Worm (Caenorhabditis elegans) whole organism, late embryonic: ENCODE data around the gene C04E7.1.

Source experiments
- F13H6.1 ChIP-seq: sonication (generic microtip); optimal IDR thresholded peaks from 2 replicates; lab custom pipeline; 2016; ENCODE audit warnings: missing genetic modification characterization, missing compliant biosample characterization
- Y22D7AL.16 ChIP-seq: sonication (generic microtip); optimal IDR thresholded peaks from 2 replicates; lab custom pipeline; 2016; ENCODE audit warnings: missing genetic modification characterization, missing compliant biosample characterization
- ahr-1 ChIP-seq: sonication (generic microtip); optimal IDR thresholded peaks from 2 replicates; lab custom pipeline; 2016; ENCODE audit warnings: missing genetic modification characterization, missing compliant biosample characterization
- ceh-14 ChIP-seq: sonication (generic microtip); optimal IDR thresholded peaks from 2 replicates; lab custom pipeline; 2016; ENCODE audit warnings: missing genotype, missing genetic modification characterization, missing compliant biosample characterization
- ceh-18 ChIP-seq: sonication (generic microtip); optimal IDR thresholded peaks from 2 replicates; lab custom pipeline; 2016; ENCODE audit warnings: missing genetic modification characterization, missing compliant biosample characterization
- ceh-2 ChIP-seq: sonication (generic microtip); optimal IDR thresholded peaks from 2 replicates; lab custom pipeline; 2016; ENCODE audit warnings: missing genotype, missing genetic modification characterization, missing compliant biosample characterization
- ceh-30 ChIP-seq: fragments of 150-350 bp; optimal IDR thresholded peaks from 2 replicates; lab custom pipeline; 2014; ENCODE audit warnings: missing biosample characterization, missing genetic modification characterization
- ceh-34 ChIP-seq: sonication (generic microtip); optimal IDR thresholded peaks from 2 replicates; lab custom pipeline; 2016; ENCODE audit warnings: mild to moderate bottlenecking, missing genetic modification characterization, missing compliant biosample characterization
- ceh-45 ChIP-seq: fragments of 200-800 bp; sonication (Bioruptor generic); IDR thresholded peaks from 2 replicates; pipeline ENCODE4 v1.3.6; 2022; ENCODE audit warnings: missing genetic modification reagents, missing genetic modification characterization, missing compliant biosample characterization
- ceh-48 ChIP-seq: sonication (generic microtip); optimal IDR thresholded peaks from 2 replicates; lab custom pipeline; 2016; ENCODE audit warnings: missing genetic modification characterization, inconsistent platforms, missing compliant biosample characterization
- ceh-6 ChIP-seq: fragments of 200-800 bp; sonication (Bioruptor generic); optimal IDR thresholded peaks from 2 replicates; lab custom pipeline; 2018; ENCODE audit warnings: mild to moderate bottlenecking, missing genetic modification characterization, missing compliant biosample characterization
- ceh-9 ChIP-seq: sonication (generic microtip); optimal IDR thresholded peaks from 2 replicates; lab custom pipeline; 2016; ENCODE audit warnings: mild to moderate bottlenecking, missing genetic modification characterization, inconsistent platforms, missing compliant biosample characterization
- elt-2 ChIP-seq: sonication (generic microtip); optimal IDR thresholded peaks from 2 replicates; lab custom pipeline; 2016; ENCODE audit warnings: missing genetic modification reagents, missing genetic modification characterization, missing compliant biosample characterization
- elt-4 ChIP-seq: sonication (generic microtip); optimal IDR thresholded peaks from 2 replicates; lab custom pipeline; 2016; ENCODE audit warnings: missing genetic modification characterization, missing compliant biosample characterization
- ets-4 ChIP-seq: sonication (generic microtip); optimal IDR thresholded peaks from 2 replicates; lab custom pipeline; 2016; ENCODE audit warnings: missing genetic modification characterization, missing compliant biosample characterization
- fax-1 ChIP-seq: sonication (generic microtip); optimal IDR thresholded peaks from 2 replicates; lab custom pipeline; 2016; ENCODE audit warnings: missing genotype, missing genetic modification characterization, missing compliant biosample characterization
- fkh-10 ChIP-seq: fragments of 150-350 bp; optimal IDR thresholded peaks from 2 replicates; lab custom pipeline; 2014; ENCODE audit warnings: missing biosample characterization, missing genetic modification reagents, missing genetic modification characterization
- fkh-6 ChIP-seq: sonication (generic microtip); optimal IDR thresholded peaks from 2 replicates; lab custom pipeline; 2016; ENCODE audit warnings: missing genetic modification characterization, missing compliant biosample characterization
- hlh-13 ChIP-seq: fragments of 200-800 bp; sonication (Bioruptor generic); optimal IDR thresholded peaks from 2 replicates; lab custom pipeline; 2018; ENCODE audit warnings: mild to moderate bottlenecking, missing genetic modification characterization, missing compliant biosample characterization
- hlh-6 ChIP-seq: sonication (generic microtip); optimal IDR thresholded peaks from 2 replicates; lab custom pipeline; 2016; ENCODE audit warnings: missing genotype, missing genetic modification characterization, missing compliant biosample characterization
- lin-11 ChIP-seq: fragments of 200-800 bp; sonication (Bioruptor generic); optimal IDR thresholded peaks from 2 replicates; lab custom pipeline; 2018; ENCODE audit warnings: mild to moderate bottlenecking, missing genetic modification characterization, missing compliant biosample characterization
- nfya-1 ChIP-seq: sonication (generic microtip); optimal IDR thresholded peaks from 2 replicates; lab custom pipeline; 2017; ENCODE audit warnings: missing genetic modification characterization, mild to moderate bottlenecking, missing compliant biosample characterization, antibody characterized with exemption, moderate library complexity
- npax-4 ChIP-seq: sonication (generic microtip); optimal IDR thresholded peaks from 2 replicates; lab custom pipeline; 2016; ENCODE audit warnings: missing genetic modification characterization, missing compliant biosample characterization
- pag-3 ChIP-seq: sonication (generic microtip); optimal IDR thresholded peaks from 2 replicates; lab custom pipeline; 2016; ENCODE audit warnings: missing compliant biosample characterization, missing genetic modification characterization, borderline replicate concordance
- pat-9 ChIP-seq: fragments of 200-800 bp; sonication (Bioruptor generic); optimal IDR thresholded peaks from 2 replicates; lab custom pipeline; 2018; ENCODE audit warnings: mild to moderate bottlenecking, missing genetic modification characterization, moderate library complexity, missing compliant biosample characterization
- pqm-1 ChIP-seq: sonication (generic microtip); optimal IDR thresholded peaks from 2 replicates; lab custom pipeline; 2016; ENCODE audit warnings: missing genetic modification characterization, missing compliant biosample characterization
- pros-1 ChIP-seq: fragments of 150-350 bp; optimal IDR thresholded peaks from 2 replicates; lab custom pipeline; 2014; ENCODE audit warnings: missing biosample characterization, missing genetic modification reagents, missing genetic modification characterization
- rnt-1 ChIP-seq: sonication (generic microtip); optimal IDR thresholded peaks from 2 replicates; lab custom pipeline; 2016; ENCODE audit warnings: missing genetic modification characterization, missing compliant biosample characterization
- sdc-2 ChIP-seq: sonication (generic microtip); optimal IDR thresholded peaks from 2 replicates; lab custom pipeline; 2016; ENCODE audit warnings: missing genotype, missing genetic modification characterization, missing compliant biosample characterization
- sox-2 ChIP-seq: fragments of 200-800 bp; sonication (Bioruptor generic); IDR thresholded peaks from 2 replicates; pipeline ENCODE4 v1.3.6; 2022; ENCODE audit warnings: missing genetic modification reagents, missing genetic modification characterization, missing compliant biosample characterization
- sox-4 ChIP-seq: sonication (generic microtip); optimal IDR thresholded peaks from 2 replicates; lab custom pipeline; 2017; ENCODE audit warnings: mild to moderate bottlenecking, missing genetic modification characterization, inconsistent platforms, missing compliant biosample characterization
- tbx-7 ChIP-seq: sonication (generic microtip); optimal IDR thresholded peaks from 2 replicates; lab custom pipeline; 2016; ENCODE audit warnings: missing genotype, missing genetic modification characterization, missing compliant biosample characterization
- unc-55 ChIP-seq: sonication (generic microtip); optimal IDR thresholded peaks from 2 replicates; lab custom pipeline; 2017; ENCODE audit warnings: missing biosample characterization, missing genetic modification reagents, missing genetic modification characterization
- unc-86 ChIP-seq: sonication (generic microtip); optimal IDR thresholded peaks from 2 replicates; lab custom pipeline; 2016; ENCODE audit warnings: missing genetic modification characterization, missing compliant biosample characterization
- zip-5 ChIP-seq: sonication (generic microtip); optimal IDR thresholded peaks from 2 replicates; lab custom pipeline; 2016; ENCODE audit warnings: missing genetic modification characterization, missing compliant biosample characterization

Gene C04E7.1

DNA sequence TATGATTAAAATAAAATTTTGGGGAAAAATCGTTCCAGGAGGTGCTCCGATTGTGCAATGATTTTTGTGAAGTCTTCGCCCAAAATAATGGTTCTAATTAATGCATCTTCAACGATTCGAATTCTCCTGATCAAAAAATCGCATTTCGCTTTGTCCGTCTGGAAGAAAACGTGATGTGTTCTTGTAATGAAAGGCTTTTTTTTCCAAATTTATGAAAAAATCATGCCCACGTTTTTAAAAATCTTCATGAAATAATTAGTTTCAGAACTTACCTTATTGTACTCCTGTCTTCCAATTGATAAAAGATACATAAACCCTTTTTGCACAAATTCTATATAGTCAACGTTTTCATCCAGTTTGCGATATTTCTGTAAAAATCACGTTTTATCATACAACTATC is 31.7 kb downstream of the C04E7.1 start:
- TF ChIP-seq ceh-48 (no peak), fax-1 (no peak), ceh-34 (no peak), elt-4 (tag; lab: Kevin White, UChicago) (no peak)
- TF ChIP-seq, all 69 proteins: peak for 0

DNA sequence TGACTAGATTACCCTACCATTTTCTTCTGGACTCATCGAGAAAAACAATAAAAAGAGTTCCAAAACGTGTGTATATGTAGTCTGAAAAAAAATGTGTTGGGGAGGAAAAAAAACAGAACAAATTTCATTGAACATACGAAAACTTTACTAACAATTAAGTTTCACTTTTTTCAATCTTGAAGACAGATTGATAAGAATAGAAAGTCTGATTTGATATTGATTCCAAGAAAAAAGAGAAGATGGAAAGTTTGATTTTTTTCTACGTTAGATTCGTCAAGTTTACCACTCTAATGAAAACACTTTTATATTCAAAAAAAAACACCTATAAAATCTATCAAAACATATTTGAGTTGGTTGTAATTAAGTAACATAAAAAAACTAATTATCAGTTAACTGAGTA is 32.6 kb downstream of the C04E7.1 start, which contains the start of gene R04A9.9:
R04A9.9 (minus strand) TSS at position 101 of the 400 bp plus-strand sequence.
- TF ChIP-seq sox-2 (GFP tag; lab: Robert Waterston, UW) (no peak), ceh-18 (no peak), ets-4 (tag; lab: Kevin White, UChicago) (no peak), npax-4 (no peak), pqm-1 (tag; lab: Kevin White, UChicago) (no peak), Y22D7AL.16 (tag; lab: Kevin White, UChicago) (no peak), fax-1 (no peak)

ce11 chrX:394709-395108 is 36.8 kb downstream of the C04E7.1 start, which contains the start of gene R04A9.7:
Gene R04A9.7, minus strand, starts transcription at chrX:394892.
- TF ChIP-seq fax-1 (no peak), fkh-10 (GFP tag; lab: Kevin White, UChicago) (no peak)
- TF ChIP-seq, all 69 proteins: peak for 0

DNA sequence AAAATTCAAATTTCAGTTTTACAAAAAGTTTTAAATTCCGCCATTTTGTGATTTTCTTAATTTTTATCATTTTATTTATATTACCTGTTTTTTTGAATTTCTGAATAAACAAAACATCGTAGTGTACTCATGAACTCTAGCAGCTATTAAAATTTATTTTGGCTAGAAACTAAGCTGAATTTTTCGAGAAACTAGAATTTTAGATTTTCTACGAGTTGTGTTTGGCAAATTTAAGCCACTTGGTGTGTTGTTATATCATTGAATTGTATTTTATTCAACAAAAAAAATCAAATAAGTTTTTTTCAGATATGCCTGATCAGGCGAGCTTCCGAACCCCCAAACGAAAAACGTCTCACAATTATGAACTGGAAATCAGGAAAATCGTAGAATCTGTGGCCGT is 39.4 kb downstream of the C04E7.1 start, which contains the start of gene R04A9.6:
R04A9.6 (plus strand) TSS at position 301 of the 400 bp plus-strand sequence.
- no peak for TF ChIP-seq unc-86 (tag; lab: Kevin White, UChicago)
- TF ChIP-seq, all 69 proteins: peak for 0

ce11 chrX:399535-399934 is 41.6 kb downstream of the C04E7.1 start:
- TF ChIP-seq npax-4 (no peak), ceh-45 (GFP tag; lab: Robert Waterston, UW) (no peak), ceh-14 (no peak), tbx-7 (tag; lab: Kevin White, UChicago) (no peak), lin-11 (tag; lab: Kevin White, UChicago) (no peak), hlh-13 (GFP tag; lab: Kevin White, UChicago) (no peak), fkh-6 (tag; lab: Kevin White, UChicago) (no peak), rnt-1 (tag; lab: Kevin White, UChicago) (no peak), unc-86 (tag; lab: Kevin White, UChicago) (no peak), unc-55 (GFP tag; lab: Kevin White, UChicago) (no peak), hlh-6 (tag; lab: Kevin White, UChicago) (no peak), nfya-1 (no peak), elt-2 (tag; lab: Kevin White, UChicago) (no peak), ahr-1 (tag; lab: Kevin White, UChicago) (no peak), ceh-2 (tag; lab: Kevin White, UChicago) (no peak)

DNA sequence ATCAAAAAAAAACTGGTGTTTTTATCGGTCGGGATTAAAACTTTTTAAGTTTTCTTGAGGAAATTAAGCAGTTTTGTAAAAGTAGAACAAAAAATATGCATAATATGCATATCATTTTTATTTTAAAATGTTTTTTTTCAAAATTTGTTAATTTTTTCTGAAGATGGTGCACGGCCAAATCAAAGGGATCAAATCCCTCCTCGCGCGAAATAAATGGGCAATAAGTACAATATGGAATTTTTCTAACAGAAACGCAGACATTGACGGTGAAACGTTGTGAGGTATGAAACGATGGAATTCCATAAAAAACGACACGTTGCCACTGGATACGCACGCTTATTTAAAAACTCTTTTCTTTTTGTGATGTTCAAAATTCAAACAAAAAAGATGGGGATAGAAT is 45.1 kb downstream of the C04E7.1 start:
- TF ChIP-seq sdc-2 (tag; lab: Kevin White, UChicago) (peak; percentile 91), nfya-1 (no peak), pros-1 (tag; lab: Kevin White, UChicago) (no peak)

DNA sequence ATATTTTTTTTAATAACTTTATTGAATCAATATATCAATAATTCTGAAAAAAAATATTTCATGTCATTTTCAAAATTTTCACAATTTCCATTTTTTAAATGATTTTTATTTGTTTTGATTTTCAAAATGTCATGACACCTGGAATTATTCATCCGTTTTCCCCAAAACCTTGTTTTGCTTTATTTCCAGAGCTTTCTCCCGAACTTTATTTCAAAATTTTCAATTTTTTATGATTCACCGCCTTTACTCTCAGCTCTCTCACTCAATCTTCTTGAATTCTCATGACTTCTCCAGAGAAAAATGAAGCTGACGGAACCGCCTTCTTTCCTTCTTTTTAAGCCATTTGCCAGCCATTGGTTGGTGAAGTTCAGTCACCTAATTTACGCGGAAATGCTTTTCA is 46.7 kb downstream of the C04E7.1 start, which contains the start of gene R04A9.1:
R04A9.1 (plus strand) TSS at position 301 of the 400 bp plus-strand sequence.
- TF ChIP-seq ceh-34 (no peak), rnt-1 (tag; lab: Kevin White, UChicago) (no peak), pat-9 (tag; lab: Kevin White, UChicago) (no peak), F13H6.1 (tag; lab: Kevin White, UChicago) (no peak), zip-5 (tag; lab: Kevin White, UChicago) (no peak), pag-3 (no peak), ceh-9 (no peak), ceh-6 (GFP tag; lab: Kevin White, UChicago) (no peak), ceh-30 (tag; lab: Kevin White, UChicago) (no peak), sox-4 (tag; lab: Kevin White, UChicago) (no peak), Y22D7AL.16 (tag; lab: Kevin White, UChicago) (no peak)
